Worm (Caenorhabditis elegans) whole organism, mixed stage, embryonic: ENCODE results near the gene fbxc-50.

Source experiments
- M03D4.4 ChIP-seq: sonication (generic microtip); optimal IDR thresholded peaks from 2 replicates; lab custom pipeline; 2017; ENCODE audit warnings: mild to moderate bottlenecking, missing genetic modification characterization, missing compliant biosample characterization
- ceh-83 ChIP-seq: fragments of 200-800 bp; sonication (Bioruptor generic); optimal IDR thresholded peaks from 2 replicates; lab custom pipeline; 2018; ENCODE audit warnings: mild to moderate bottlenecking, missing genetic modification characterization, missing compliant biosample characterization
- mep-1 ChIP-seq: fragments of 150-350 bp; optimal IDR thresholded peaks from 2 replicates; lab custom pipeline; 2017; ENCODE audit warnings: missing biosample characterization, missing genetic modification reagents, missing genetic modification characterization, inconsistent platforms
- mls-2 ChIP-seq: sonication (generic microtip); optimal IDR thresholded peaks from 2 replicates; lab custom pipeline; 2016; ENCODE audit warnings: mild to moderate bottlenecking, missing genetic modification characterization, moderate library complexity, missing compliant biosample characterization
- nhr-76 ChIP-seq: sonication (generic microtip); optimal IDR thresholded peaks from 2 replicates; lab custom pipeline; 2017; ENCODE audit warnings: missing biosample characterization, missing genetic modification characterization
- sem-2 ChIP-seq: fragments of 200-800 bp; sonication (Bioruptor generic); optimal IDR thresholded peaks from 2 replicates; lab custom pipeline; 2018; ENCODE audit warnings: mild to moderate bottlenecking, missing genetic modification characterization, missing compliant biosample characterization
- tbx-8 ChIP-seq: fragments of 200-800 bp; sonication (Bioruptor generic); optimal IDR thresholded peaks from 2 replicates; lab custom pipeline; 2018; ENCODE audit warnings: mild to moderate bottlenecking, missing genetic modification characterization, moderate library complexity, missing compliant biosample characterization

DNA sequence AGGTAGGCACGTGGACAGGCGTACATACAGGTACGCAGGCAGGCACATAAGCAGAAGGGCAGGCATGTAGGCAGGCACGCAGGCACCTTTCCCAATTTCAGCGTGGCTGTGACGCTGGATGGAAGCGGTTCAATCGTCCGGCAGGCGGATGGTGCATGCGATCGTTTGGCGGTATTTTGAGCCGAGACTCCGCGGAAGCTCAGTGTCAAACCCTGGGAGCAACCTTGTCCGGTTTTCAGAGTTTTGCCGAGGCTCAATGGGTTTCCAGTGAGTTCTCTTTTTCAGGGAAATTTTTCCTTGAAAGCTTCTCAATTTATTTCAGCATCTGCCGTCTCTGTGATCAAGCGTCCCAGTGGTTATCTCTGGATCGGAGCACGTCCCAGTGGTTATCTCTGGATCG is 2.3 kb upstream of the fbxc-50 start:
- no peak for TF ChIP-seq mep-1 (tag; lab: Kevin White, UChicago)
- no peak for TF ChIP-seq ceh-83 (GFP tag; lab: Kevin White, UChicago)
- TF ChIP-seq mls-2 (tag; lab: Kevin White, UChicago) = no peak
- no peak for TF ChIP-seq tbx-8
- TF ChIP-seq sem-2 (GFP tag; lab: Kevin White, UChicago) = no peak
- no peak for TF ChIP-seq nhr-76 (tag; lab: Kevin White, UChicago)
- TF ChIP-seq M03D4.4 (tag; lab: Kevin White, UChicago) = no peak
